In the genomic region with DNA sequence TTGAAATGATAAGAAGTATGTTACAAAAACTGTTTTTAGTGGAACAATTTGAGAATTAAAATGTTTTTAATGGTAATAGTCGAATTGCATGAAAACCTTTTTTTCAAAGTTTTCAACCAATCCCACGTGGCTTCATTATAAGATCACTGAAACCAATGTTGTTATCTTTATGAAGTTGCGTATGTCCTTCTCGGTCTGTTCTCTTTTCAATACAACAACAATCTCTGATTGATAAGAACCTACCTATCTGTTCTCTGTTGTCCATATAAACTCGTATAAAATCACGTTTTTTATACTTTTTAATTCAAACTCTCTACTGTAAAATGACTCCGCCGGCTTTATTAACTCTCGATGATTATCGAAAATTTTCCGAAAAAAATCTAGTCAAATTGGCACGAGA, we compare ENCODE assay signal across 3 worm cellular contexts.
TF ChIP-seq lines count a peak whose summit lies in the region.

Gene F41E6.5 (plus strand): TSS at position 209 of the 400 bp plus-strand sequence.

TF ChIP-seq in whole organism, L1 larva, 84 proteins besides CTCF, POLR2A, EP300 and RAD21 (continued from another document):
- TF ChIP-seq mef-2 (tag; optimal IDR thresholded peaks at IDR 0.05; lab: Kevin White, UChicago), result no peak
- TF ChIP-seq unc-30 (tag; optimal IDR thresholded peaks at IDR 0.05; lab: Kevin White, UChicago), result no peak
- no peak for TF ChIP-seq isw-1 (GFP tag; IDR thresholded peaks at IDR 0.05; lab: Robert Waterston, UW)
- TF ChIP-seq fkh-4 (tag; optimal IDR thresholded peaks at IDR 0.05; lab: Kevin White, UChicago; ENCODE audit: borderline replicate concordance), result no peak
- TF ChIP-seq hpl-2 (GFP tag; optimal IDR thresholded peaks at IDR 0.05; lab: Kevin White, UChicago), result no peak
- TF ChIP-seq elt-3 (tag; optimal IDR thresholded peaks at IDR 0.05; lab: Kevin White, UChicago), result peak in 3 of 6 experiments; percentile 12 to 91 (median 24)
- TF ChIP-seq pag-3 (tag; optimal IDR thresholded peaks at IDR 0.05; lab: Kevin White, UChicago; ENCODE audit: borderline replicate concordance, insufficient read depth), result no peak
- TF ChIP-seq nhr-11 (tag; optimal IDR thresholded peaks at IDR 0.05; lab: Kevin White, UChicago), result no peak
- no peak for TF ChIP-seq irx-1 (tag; optimal IDR thresholded peaks at IDR 0.05; lab: Kevin White, UChicago)
- no peak for TF ChIP-seq rnt-1 (tag; optimal IDR thresholded peaks at IDR 0.05; lab: Kevin White, UChicago)
- no peak for TF ChIP-seq ztf-4 (tag; optimal IDR thresholded peaks at IDR 0.05; lab: Kevin White, UChicago)
- TF ChIP-seq hlh-17 (GFP tag; optimal IDR thresholded peaks at IDR 0.05; lab: Kevin White, UChicago; ENCODE audit: borderline replicate concordance), result no peak
- TF ChIP-seq lsy-2 (tag; optimal IDR thresholded peaks at IDR 0.05; lab: Kevin White, UChicago), result no peak
- TF ChIP-seq jun-1 (tag; optimal IDR thresholded peaks at IDR 0.05; lab: Kevin White, UChicago), result no peak
- TF ChIP-seq nhr-84 (tag; optimal IDR thresholded peaks at IDR 0.05; lab: Kevin White, UChicago), result no peak
- TF ChIP-seq pax-3 (tag; optimal IDR thresholded peaks at IDR 0.05; lab: Kevin White, UChicago), result no peak
- no peak for TF ChIP-seq nhr-19 (GFP tag; conservative IDR thresholded peaks at IDR 0.05; lab: Robert Waterston, UW)
- TF ChIP-seq elt-2 (tag; optimal IDR thresholded peaks at IDR 0.05; lab: Kevin White, UChicago), result peak; percentile 41
- TF ChIP-seq egl-13 (tag; optimal IDR thresholded peaks at IDR 0.05; lab: Kevin White, UChicago), result no peak
- no peak for TF ChIP-seq nhr-28 (tag; optimal IDR thresholded peaks at IDR 0.05; lab: Kevin White, UChicago)
- no peak for TF ChIP-seq dpl-1 (GFP tag; optimal IDR thresholded peaks at IDR 0.05; lab: Kevin White, UChicago)
- TF ChIP-seq nhr-47 (tag; optimal IDR thresholded peaks at IDR 0.05; lab: Kevin White, UChicago), result no peak
- TF ChIP-seq lin-14 (GFP tag; optimal IDR thresholded peaks at IDR 0.05; lab: Kevin White, UChicago), result peak; percentile 8
- no peak for TF ChIP-seq pqm-1 (tag; optimal IDR thresholded peaks at IDR 0.05; lab: Kevin White, UChicago)
- no peak for TF ChIP-seq fkh-10 (GFP tag; optimal IDR thresholded peaks at IDR 0.05; lab: Kevin White, UChicago)
- TF ChIP-seq unc-62 (GFP tag; optimal IDR thresholded peaks at IDR 0.05; lab: Kevin White, UChicago), result no peak
- no peak for TF ChIP-seq skn-1 (tag; optimal IDR thresholded peaks at IDR 0.05; lab: Kevin White, UChicago)
- no peak for TF ChIP-seq tlp-1 (tag; optimal IDR thresholded peaks at IDR 0.05; lab: Kevin White, UChicago)
- TF ChIP-seq lir-3 (tag; optimal IDR thresholded peaks at IDR 0.05; lab: Kevin White, UChicago; ENCODE audit: poor library complexity), result no peak
- TF ChIP-seq mdl-1 (tag; optimal IDR thresholded peaks at IDR 0.05; lab: Kevin White, UChicago), result peak in 1 of 2 experiments; percentile 4
- TF ChIP-seq blmp-1 (tag; optimal IDR thresholded peaks at IDR 0.05; lab: Kevin White, UChicago), result peak; percentile 23
- TF ChIP-seq ets-5 (GFP tag; IDR thresholded peaks at IDR 0.05; lab: Robert Waterston, UW), result no peak
- no peak for TF ChIP-seq nhr-237 (tag; optimal IDR thresholded peaks at IDR 0.05; lab: Kevin White, UChicago)
- peak; percentile 66 for TF ChIP-seq nhr-85 (tag; lab: Kevin White, UChicago)
- no peak for TF ChIP-seq ceh-90 (tag; optimal IDR thresholded peaks at IDR 0.05; lab: Kevin White, UChicago)
- no peak for TF ChIP-seq ceh-63 (GFP tag; optimal IDR thresholded peaks at IDR 0.05; lab: Kevin White, UChicago)
- no peak for TF ChIP-seq unc-98 (GFP tag; IDR thresholded peaks at IDR 0.05; lab: Robert Waterston, UW)
- TF ChIP-seq efl-3 (GFP tag; optimal IDR thresholded peaks at IDR 0.05; lab: Kevin White, UChicago), result no peak
- no peak for TF ChIP-seq swsn-7 (tag; optimal IDR thresholded peaks at IDR 0.05; lab: Kevin White, UChicago)
- no peak for TF ChIP-seq ceh-82 (tag; optimal IDR thresholded peaks at IDR 0.05; lab: Kevin White, UChicago)
- no peak for TF ChIP-seq F16B12.6 (tag; optimal IDR thresholded peaks at IDR 0.05; lab: Kevin White, UChicago)
- TF ChIP-seq lin-13 (GFP tag; optimal IDR thresholded peaks at IDR 0.05; lab: Kevin White, UChicago), result no peak

TF ChIP-seq in whole organism, L2 larva, 48 proteins besides CTCF, POLR2A, EP300 and RAD21 (continued from another document):
- TF ChIP-seq skn-1 (tag; optimal IDR thresholded peaks at IDR 0.05; lab: Kevin White, UChicago) (no peak), nhr-129 (tag; optimal IDR thresholded peaks at IDR 0.05; lab: Kevin White, UChicago) (no peak), ztf-11 (tag; optimal IDR thresholded peaks at IDR 0.05; lab: Kevin White, UChicago) (no peak), ztf-1 (GFP tag; conservative IDR thresholded peaks at IDR 0.05; lab: Robert Waterston, UW) (no peak), sem-4 (tag; optimal IDR thresholded peaks at IDR 0.05; lab: Kevin White, UChicago) (no peak), sma-9 (GFP tag; optimal IDR thresholded peaks at IDR 0.05; lab: Kevin White, UChicago) (peak; percentile 47), sma-9 (tag; optimal IDR thresholded peaks at IDR 0.05; lab: Kevin White, UChicago) (no peak), nhr-25 (tag; optimal IDR thresholded peaks at IDR 0.05; lab: Kevin White, UChicago) (no peak), crh-2 (tag; optimal IDR thresholded peaks at IDR 0.05; lab: Kevin White, UChicago) (peak; percentile 72), nhr-237 (tag; optimal IDR thresholded peaks at IDR 0.05; lab: Kevin White, UChicago) (no peak), lin-11 (tag; optimal IDR thresholded peaks at IDR 0.05; lab: Kevin White, UChicago) (no peak), snpc-4 (tag; optimal IDR thresholded peaks at IDR 0.05; lab: Kevin White, UChicago) (no peak), lin-13 (GFP tag; optimal IDR thresholded peaks at IDR 0.05; lab: Kevin White, UChicago) (no peak), ZK546.5 (tag; optimal IDR thresholded peaks at IDR 0.05; lab: Kevin White, UChicago) (no peak), nhr-23 (tag; optimal IDR thresholded peaks at IDR 0.05; lab: Kevin White, UChicago) (no peak), elt-3 (tag; optimal IDR thresholded peaks at IDR 0.05; lab: Kevin White, UChicago) (no peak)
TF ChIP-seq in whole organism, L2 larva: peak in this region for 4.

TF ChIP-seq in whole organism, L4 larva, 104 proteins besides CTCF, POLR2A, EP300 and RAD21 (continued from another document):
- no peak for TF ChIP-seq nhr-10 (tag; optimal IDR thresholded peaks at IDR 0.05; lab: Kevin White, UChicago)
- peak; percentile 65 for TF ChIP-seq dmd-6 (GFP tag; IDR thresholded peaks at IDR 0.05; lab: Robert Waterston, UW)
- TF ChIP-seq snpc-4 (tag; optimal IDR thresholded peaks at IDR 0.05; lab: Kevin White, UChicago), result no peak
- TF ChIP-seq nhr-11 (tag; optimal IDR thresholded peaks at IDR 0.05; lab: Kevin White, UChicago), result no peak
- TF ChIP-seq lin-39 (tag; optimal IDR thresholded peaks at IDR 0.05; lab: Kevin White, UChicago), result no peak
- TF ChIP-seq mxl-3 (GFP tag; optimal IDR thresholded peaks at IDR 0.05; lab: Kevin White, UChicago), result peak; percentile 63
- TF ChIP-seq daf-16 (GFP tag; optimal IDR thresholded peaks at IDR 0.05; lab: Kevin White, UChicago), result no peak
- peak; percentile 90 for TF ChIP-seq daf-16 (tag; optimal IDR thresholded peaks at IDR 0.05; lab: Kevin White, UChicago)
- TF ChIP-seq hlh-11 (tag; optimal IDR thresholded peaks at IDR 0.05; lab: Kevin White, UChicago), result peak; percentile 66
- no peak for TF ChIP-seq zag-1 (tag; optimal IDR thresholded peaks at IDR 0.05; lab: Kevin White, UChicago)
- TF ChIP-seq hif-1 (tag; optimal IDR thresholded peaks at IDR 0.05; lab: Kevin White, UChicago), result peak in 1 of 2 experiments; percentile 18
- TF ChIP-seq cey-2 (tag; optimal IDR thresholded peaks at IDR 0.05; lab: Kevin White, UChicago; ENCODE audit: borderline replicate concordance, insufficient read depth), result no peak
- TF ChIP-seq rbr-2 (tag; optimal IDR thresholded peaks at IDR 0.05; lab: Kevin White, UChicago), result no peak
- no peak for TF ChIP-seq R02D3.7 (tag; optimal IDR thresholded peaks at IDR 0.05; lab: Kevin White, UChicago)
- no peak for TF ChIP-seq ceh-32 (tag; optimal IDR thresholded peaks at IDR 0.05; lab: Kevin White, UChicago; ENCODE audit: poor library complexity)
